Worm (Caenorhabditis elegans): ENCODE data around the gene F55A11.4.

F55A11.4 gene

DNA sequence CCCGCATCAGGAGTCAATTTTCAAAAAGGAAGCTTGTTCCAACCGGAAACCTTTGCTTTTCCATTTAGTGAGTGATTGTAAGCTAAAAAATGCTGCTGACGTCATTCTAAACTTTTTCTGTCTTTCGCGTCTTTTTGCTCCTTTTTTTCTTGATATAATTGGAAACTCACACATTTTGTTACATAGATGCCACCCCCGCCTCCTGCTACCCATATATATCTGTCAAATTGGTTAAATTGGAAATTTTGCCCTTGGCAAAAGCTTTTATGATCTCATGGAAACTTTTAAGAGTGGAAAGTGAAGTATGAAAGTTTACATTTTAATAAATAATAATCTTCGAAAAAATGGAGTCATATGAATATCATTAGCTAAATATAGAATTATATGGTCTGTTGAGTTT lies 39.7 kb downstream of the F55A11.4 start:
- TF ChIP-seq zip-5 (tag; optimal IDR thresholded peaks at IDR 0.05) (no peak), che-1 (tag; optimal IDR thresholded peaks at IDR 0.05) (no peak), mec-3 (tag; optimal IDR thresholded peaks at IDR 0.05; ENCODE audit: borderline replicate concordance) (no peak), hlh-8 (tag; optimal IDR thresholded peaks at IDR 0.05) (no peak), T23F11.4 (GFP tag; optimal IDR thresholded peaks at IDR 0.05) (no peak), ahr-1 (tag; optimal IDR thresholded peaks at IDR 0.05) (no peak), syd-9 (tag; optimal IDR thresholded peaks at IDR 0.05) (no peak), ttx-3 (tag; optimal IDR thresholded peaks at IDR 0.05) (no peak), C38D4.7 (GFP tag; optimal IDR thresholded peaks at IDR 0.05) (no peak)

DNA sequence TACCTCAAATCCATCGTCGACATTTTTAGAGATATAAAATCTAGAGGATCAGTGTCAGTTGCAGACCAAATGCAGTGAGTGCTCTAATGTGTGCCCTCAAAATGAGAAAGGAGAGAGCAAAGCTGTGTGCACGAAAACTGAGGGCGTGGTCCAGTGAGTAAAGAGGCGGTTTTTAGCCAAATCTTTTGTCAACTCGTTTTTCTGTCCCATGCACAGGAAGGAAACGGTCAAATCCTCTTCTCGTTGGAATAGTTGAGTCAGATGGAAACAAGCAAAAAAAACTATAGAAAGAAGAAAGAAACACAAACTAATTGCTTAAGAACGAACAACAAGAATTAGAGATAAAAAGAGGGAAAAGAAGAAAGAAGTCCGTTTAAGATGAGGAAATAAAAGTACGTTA lies 41.7 kb downstream of the F55A11.4 start, which contains the start of gene D2023.3:
Gene D2023.3, minus strand, starts transcription at position 101 of the 400 bp plus-strand sequence.
- TF ChIP-seq F13H6.1 (tag; optimal IDR thresholded peaks at IDR 0.05) (no peak), ceh-30 (tag; optimal IDR thresholded peaks at IDR 0.05) (no peak), syd-9 (tag; optimal IDR thresholded peaks at IDR 0.05) (no peak), C08G9.2 (tag; optimal IDR thresholded peaks at IDR 0.05) (no peak), sox-4 (tag; optimal IDR thresholded peaks at IDR 0.05) (no peak), eyg-1 (tag; optimal IDR thresholded peaks at IDR 0.05) (no peak), nhr-232 (tag; optimal IDR thresholded peaks at IDR 0.05) (no peak), sdc-2 (tag; optimal IDR thresholded peaks at IDR 0.05) (no peak), unc-42 (tag; optimal IDR thresholded peaks at IDR 0.05) (no peak), ets-4 (tag; optimal IDR thresholded peaks at IDR 0.05) (no peak), pqm-1 (tag; optimal IDR thresholded peaks at IDR 0.05) (no peak)

DNA sequence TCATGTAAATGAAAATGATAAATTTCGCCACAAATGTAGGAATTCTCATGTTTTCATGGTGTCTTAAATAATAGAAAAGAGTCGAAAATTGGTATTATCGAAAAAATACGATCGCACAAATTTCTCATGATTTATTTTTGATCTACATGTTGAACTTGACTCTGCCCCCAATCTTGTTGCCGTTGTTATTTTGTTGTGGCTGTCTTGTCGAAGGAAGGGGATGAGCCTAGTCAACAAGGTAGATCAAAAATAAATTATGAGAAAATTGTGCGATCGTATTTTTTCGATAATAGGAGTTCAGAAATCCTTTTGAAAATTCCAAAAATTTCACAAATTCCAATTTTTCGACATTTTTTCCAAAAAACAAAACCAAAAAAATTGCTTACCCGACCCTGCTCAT lies 45.3 kb downstream of the F55A11.4 start:
- TF ChIP-seq tbx-7 (tag; optimal IDR thresholded peaks at IDR 0.05) (no peak), dve-1 (tag; optimal IDR thresholded peaks at IDR 0.05) (no peak), unc-3 (GFP tag; conservative IDR thresholded peaks at IDR 0.05) (no peak), unc-3 (tag; optimal IDR thresholded peaks at IDR 0.05) (no peak), fkh-10 (GFP tag; optimal IDR thresholded peaks at IDR 0.05) (no peak), C38D4.7 (GFP tag; optimal IDR thresholded peaks at IDR 0.05) (no peak), tbx-2 (tag; optimal IDR thresholded peaks at IDR 0.05) (no peak), hlh-30 (tag; optimal IDR thresholded peaks at IDR 0.05; ENCODE audit: insufficient read depth) (no peak), pros-1 (tag; optimal IDR thresholded peaks at IDR 0.05) (no peak), ceh-6 (GFP tag; optimal IDR thresholded peaks at IDR 0.05) (no peak), Y22D7AL.16 (tag; optimal IDR thresholded peaks at IDR 0.05) (no peak), ttx-3 (tag; optimal IDR thresholded peaks at IDR 0.05) (no peak), syd-9 (tag; optimal IDR thresholded peaks at IDR 0.05) (no peak), sox-2 (GFP tag; IDR thresholded peaks at IDR 0.05) (no peak), fkh-6 (tag; optimal IDR thresholded peaks at IDR 0.05) (no peak), F13H6.1 (tag; optimal IDR thresholded peaks at IDR 0.05) (no peak)

DNA sequence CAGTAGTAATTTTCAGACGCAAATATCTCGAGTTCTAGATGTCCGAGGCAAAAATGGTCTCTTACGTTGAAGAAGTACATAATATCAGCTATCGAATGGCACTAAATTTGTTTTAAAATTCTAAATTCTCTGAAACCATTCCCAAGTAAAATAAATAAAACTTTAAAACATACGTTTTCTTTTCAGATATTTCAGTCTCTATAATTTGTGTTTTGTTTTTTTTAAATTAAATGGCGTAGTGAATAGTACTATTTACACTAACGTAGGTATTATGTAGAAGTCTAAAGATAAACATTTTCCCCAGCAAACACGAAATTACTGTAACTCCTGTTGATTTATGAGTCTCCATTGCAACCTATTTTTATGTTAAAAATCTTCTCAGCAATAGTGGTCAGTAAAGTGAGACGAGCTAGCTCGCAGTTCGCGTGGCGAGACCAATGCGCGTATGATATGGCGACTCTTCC lies 47.0 kb downstream of the F55A11.4 start:
- no peak for TF ChIP-seq eyg-1 (tag; optimal IDR thresholded peaks at IDR 0.05)
- TF ChIP-seq ceh-2 (tag; optimal IDR thresholded peaks at IDR 0.05), result no peak
- TF ChIP-seq rnt-1 (tag; optimal IDR thresholded peaks at IDR 0.05), result no peak
- no peak for TF ChIP-seq C38D4.7 (GFP tag; optimal IDR thresholded peaks at IDR 0.05)
- TF ChIP-seq fkh-6 (tag; optimal IDR thresholded peaks at IDR 0.05), result no peak
- no peak for TF ChIP-seq elt-4 (tag; optimal IDR thresholded peaks at IDR 0.05)
- no peak for TF ChIP-seq ref-2 (tag; optimal IDR thresholded peaks at IDR 0.05)
- TF ChIP-seq fax-1 (tag; optimal IDR thresholded peaks at IDR 0.05), result no peak
- TF ChIP-seq pqm-1 (tag; optimal IDR thresholded peaks at IDR 0.05), result no peak
- TF ChIP-seq T23F11.4 (GFP tag; optimal IDR thresholded peaks at IDR 0.05), result no peak
- TF ChIP-seq dmd-4 (tag; optimal IDR thresholded peaks at IDR 0.05; ENCODE audit: borderline replicate concordance), result no peak
- TF ChIP-seq ceh-45 (GFP tag; IDR thresholded peaks at IDR 0.05), result no peak
- no peak for TF ChIP-seq tbx-7 (tag; optimal IDR thresholded peaks at IDR 0.05)
- TF ChIP-seq ceh-18 (tag; optimal IDR thresholded peaks at IDR 0.05), result no peak
- no peak for TF ChIP-seq zip-5 (tag; optimal IDR thresholded peaks at IDR 0.05)
- TF ChIP-seq pag-3 (tag; optimal IDR thresholded peaks at IDR 0.05; ENCODE audit: borderline replicate concordance), result no peak

Measured in whole organism, late embryonic.